Fruit fly (Drosophila melanogaster) whole organism, embryonic: ENCODE data around the gene CG9676.
A peak's percentile ranks its signal among the peaks of the same experiment; 100 is the strongest.

Experiments used
- CG10274 ChIP-seq: fragments of 200-800 bp; sonication (Bioruptor generic); optimal IDR thresholded peaks from 3 replicates; lab custom pipeline; 2017; ENCODE audit warnings: missing biosample characterization, mild to moderate bottlenecking, missing genetic modification characterization
- CG12744 ChIP-seq: fragments of 200-800 bp; sonication (Bioruptor generic); optimal IDR thresholded peaks from 2 replicates; lab custom pipeline; 2016; ENCODE audit warnings: missing biosample characterization, missing genetic modification characterization
- CG13123 ChIP-seq: fragments of 200-800 bp; sonication (Bioruptor generic); optimal IDR thresholded peaks from 2 replicates; lab custom pipeline; 2016; ENCODE audit warnings: missing biosample characterization, missing genetic modification characterization
- CG13894 ChIP-seq: fragments of 200-800 bp; sonication (Bioruptor generic); optimal IDR thresholded peaks from 3 replicates; lab custom pipeline; 2018; ENCODE audit warnings: missing biosample characterization, mild to moderate bottlenecking, missing genetic modification characterization, moderate library complexity
- CG15011 ChIP-seq: fragments of 200-800 bp; sonication (Bioruptor generic); optimal IDR thresholded peaks from 3 replicates; lab custom pipeline; 2018; ENCODE audit warnings: missing biosample characterization, mild to moderate bottlenecking, missing genetic modification characterization
- CG1647 ChIP-seq: fragments of 200-800 bp; sonication (Bioruptor generic); optimal IDR thresholded peaks from 3 replicates; lab custom pipeline; 2016; ENCODE audit warnings: missing biosample characterization, missing genetic modification characterization
- CG2199 ChIP-seq: fragments of 200-800 bp; sonication (Bioruptor generic); IDR thresholded peaks from 3 replicates; pipeline ENCODE4 v1.3.6; 2022; ENCODE audit warnings: missing biosample characterization, missing genetic modification characterization
- CG32532 ChIP-seq: fragments of 200-800 bp; sonication (Bioruptor generic); IDR thresholded peaks from 2 replicates; pipeline ENCODE4 v1.3.6; 2022; ENCODE audit warnings: missing biosample characterization, missing genetic modification characterization
- CG34376 ChIP-seq: fragments of 200-800 bp; sonication (Bioruptor generic); optimal IDR thresholded peaks from 2 replicates; lab custom pipeline; 2018; ENCODE audit warnings: missing biosample characterization, mild to moderate bottlenecking, missing genetic modification characterization
- CG4282 ChIP-seq: fragments of 200-800 bp; sonication (Bioruptor generic); optimal IDR thresholded peaks from 2 replicates; lab custom pipeline; 2016; ENCODE audit warnings: missing biosample characterization, missing genetic modification characterization
- CG4854 ChIP-seq: fragments of 200-800 bp; sonication (Bioruptor generic); optimal IDR thresholded peaks from 2 replicates; lab custom pipeline; 2016; ENCODE audit warnings: missing biosample characterization, missing genetic modification characterization, inconsistent platforms
- CG8290 ChIP-seq, 3 experiments: fragments of 200-800 bp; sonication (Bioruptor generic); optimal IDR thresholded peaks; 2 replicates each; lab custom pipeline; 2016 to 2019; ENCODE audit warnings: missing biosample characterization in 3 of 3, missing genetic modification characterization in 3 of 3, mild to moderate bottlenecking in 2 of 3, moderate library complexity in 1 of 3
- Fer1 ChIP-seq: fragments of 200-800 bp; sonication (Bioruptor generic); optimal IDR thresholded peaks from 2 replicates; lab custom pipeline; 2017; ENCODE audit warnings: missing biosample characterization, mild to moderate bottlenecking, missing genetic modification characterization
- HLH54F ChIP-seq: fragments of 200-800 bp; sonication (Bioruptor generic); optimal IDR thresholded peaks from 3 replicates; lab custom pipeline; 2016; ENCODE audit warnings: missing biosample characterization, missing genetic modification characterization
- HLHmδ ChIP-seq: fragments of 200-800 bp; sonication (Bioruptor generic); optimal IDR thresholded peaks from 2 replicates; lab custom pipeline; 2018; ENCODE audit warnings: missing biosample characterization, mild to moderate bottlenecking, missing genetic modification characterization, moderate library complexity
- Nf-YC ChIP-seq: fragments of 200-800 bp; optimal IDR thresholded peaks from 3 replicates; lab custom pipeline; 2019; ENCODE audit warnings: missing biosample characterization, mild to moderate bottlenecking, missing genetic modification characterization, moderate library complexity
- Spps ChIP-seq: fragments of 200-800 bp; sonication (Bioruptor generic); optimal IDR thresholded peaks from 2 replicates; lab custom pipeline; 2018; ENCODE audit warnings: missing biosample characterization, mild to moderate bottlenecking, missing genetic modification characterization
- TFAM ChIP-seq: fragments of 200-800 bp; sonication (Bioruptor generic); optimal IDR thresholded peaks from 2 replicates; lab custom pipeline; 2017; ENCODE audit warnings: missing biosample characterization, missing genetic modification characterization, inconsistent platforms
- Vsx1 ChIP-seq: fragments of 200-800 bp; sonication (Bioruptor generic); optimal IDR thresholded peaks from 2 replicates; lab custom pipeline; 2017; ENCODE audit warnings: missing biosample characterization, mild to moderate bottlenecking, missing genetic modification characterization, missing genetic modification reagents
- ap ChIP-seq: fragments of 200-800 bp; sonication (Bioruptor generic); IDR thresholded peaks from 2 replicates; pipeline ENCODE4 v1.3.6; 2022; ENCODE audit warnings: missing biosample characterization, missing genetic modification characterization
- cas ChIP-seq: fragments of 200-800 bp; sonication (Bioruptor generic); IDR thresholded peaks from 2 replicates; pipeline ENCODE4 v1.3.6; 2022; ENCODE audit warnings: missing biosample characterization, missing genetic modification characterization
- caup ChIP-seq: fragments of 200-800 bp; sonication (Bioruptor generic); optimal IDR thresholded peaks from 3 replicates; lab custom pipeline; 2017; ENCODE audit warnings: missing biosample characterization, mild to moderate bottlenecking, missing genetic modification characterization, moderate library complexity; ENCODE audit not compliant: severe bottlenecking
- crol ChIP-seq: fragments of 200-800 bp; sonication (Bioruptor generic); IDR thresholded peaks from 2 replicates; pipeline ENCODE4 v1.3.6; 2022; ENCODE audit warnings: missing biosample characterization, missing genetic modification characterization
- dm ChIP-seq: fragments of 200-800 bp; sonication (Bioruptor generic); optimal IDR thresholded peaks from 3 replicates; lab custom pipeline; 2016; ENCODE audit warnings: missing biosample characterization, missing genetic modification characterization
- ewg ChIP-seq: fragments of 200-800 bp; sonication (Bioruptor generic); optimal IDR thresholded peaks from 3 replicates; lab custom pipeline; 2017; ENCODE audit warnings: mild to moderate bottlenecking, missing biosample characterization, missing genetic modification reagents, missing genetic modification characterization
- exex ChIP-seq: fragments of 200-800 bp; sonication (Bioruptor generic); optimal IDR thresholded peaks from 4 replicates; lab custom pipeline; 2018; ENCODE audit warnings: missing biosample characterization, mild to moderate bottlenecking, missing genetic modification characterization, moderate library complexity
- gce ChIP-seq: fragments of 200-800 bp; sonication (Bioruptor generic); IDR thresholded peaks from 3 replicates; pipeline ENCODE4 v1.3.6; 2022; ENCODE audit warnings: missing biosample characterization, missing genetic modification characterization
- grau ChIP-seq: fragments of 200-800 bp; optimal IDR thresholded peaks from 3 replicates; lab custom pipeline; 2019; ENCODE audit warnings: missing biosample characterization, mild to moderate bottlenecking, missing genetic modification characterization, moderate library complexity
- jing ChIP-seq: fragments of 200-800 bp; sonication (Bioruptor generic); optimal IDR thresholded peaks from 2 replicates; lab custom pipeline; 2018; ENCODE audit warnings: missing biosample characterization, mild to moderate bottlenecking, missing genetic modification characterization
- lab ChIP-seq: fragments of 200-800 bp; sonication (Bioruptor generic); optimal IDR thresholded peaks from 3 replicates; lab custom pipeline; 2017; ENCODE audit warnings: missing biosample characterization, missing genetic modification characterization, mild to moderate bottlenecking, moderate library complexity, missing genetic modification reagents
- lov ChIP-seq, 2 experiments: fragments of 200-800 bp in 1 of 2; fragments of >200 bp in 1 of 2; sonication (Bioruptor generic) in 1 of 2; IDR thresholded peaks in 1 of 2; optimal IDR thresholded peaks in 1 of 2; 2 replicates in 1 of 2; 3 replicates in 1 of 2; pipeline versions ENCODE4 v1.3.6 to Lab custom; 2017 to 2022; ENCODE audit warnings: missing biosample characterization in 1 of 2, missing genetic modification characterization in 1 of 2
- mirr ChIP-seq: fragments of 200-800 bp; sonication (Bioruptor generic); optimal IDR thresholded peaks from 3 replicates; lab custom pipeline; 2018; ENCODE audit warnings: missing biosample characterization, mild to moderate bottlenecking, missing genetic modification characterization
- nau ChIP-seq: fragments of 200-800 bp; sonication (Bioruptor generic); optimal IDR thresholded peaks from 3 replicates; lab custom pipeline; 2017; ENCODE audit warnings: missing biosample characterization, mild to moderate bottlenecking, missing genetic modification characterization, missing genetic modification reagents
- pita ChIP-seq: fragments of 200-800 bp; sonication (Bioruptor generic); optimal IDR thresholded peaks from 2 replicates; lab custom pipeline; 2017; ENCODE audit warnings: missing biosample characterization, mild to moderate bottlenecking, missing genetic modification characterization
- sd ChIP-seq: fragments of 200-800 bp; sonication (Bioruptor generic); optimal IDR thresholded peaks from 3 replicates; lab custom pipeline; 2018; ENCODE audit warnings: missing biosample characterization, mild to moderate bottlenecking, missing genetic modification characterization, moderate library complexity
- slbo ChIP-seq: fragments of 200-800 bp; sonication (Bioruptor generic); IDR thresholded peaks from 2 replicates; pipeline ENCODE4 v1.3.6; 2022; ENCODE audit warnings: missing biosample characterization, missing genetic modification characterization
- slp2 ChIP-seq: fragments of 200-800 bp; sonication (Bioruptor generic); optimal IDR thresholded peaks from 2 replicates; lab custom pipeline; 2016; ENCODE audit warnings: missing biosample characterization, missing genetic modification characterization
- sob ChIP-seq: fragments of 200-800 bp; sonication (Bioruptor generic); IDR thresholded peaks from 2 replicates; pipeline ENCODE4 v1.3.6; 2022; ENCODE audit warnings: missing biosample characterization, missing genetic modification characterization
- sug ChIP-seq: fragments of 200-800 bp; optimal IDR thresholded peaks from 2 replicates; lab custom pipeline; 2019; ENCODE audit warnings: missing biosample characterization, mild to moderate bottlenecking, missing genetic modification characterization, moderate library complexity
- tio ChIP-seq: fragments of 200-800 bp; sonication (Bioruptor generic); optimal IDR thresholded peaks from 2 replicates; lab custom pipeline; 2017; ENCODE audit warnings: missing biosample characterization, missing genetic modification characterization, inconsistent platforms

Gene CG9676

dm6 chrX:16700070-16700469 is at the start of gene CG9676:
Gene CG9676, minus strand, starts transcription at chrX:16700170.
- TF ChIP-seq slp2 (GFP tag; lab: Kevin White, UChicago), result no peak
- no peak for TF ChIP-seq CG8290 (GFP tag; optimal IDR thresholded peaks at IDR 0.05; lab: Kevin White, UChicago)
- TF ChIP-seq CG8290 (tag; optimal IDR thresholded peaks at IDR 0.05; lab: Kevin White, UChicago), result no peak
- TF ChIP-seq grau (tag; lab: Kevin White, UChicago), result no peak
- TF ChIP-seq pita (GFP tag; lab: Kevin White, UChicago), result no peak
- no peak for TF ChIP-seq ap (GFP tag; lab: Robert Waterston, UW)
- TF ChIP-seq CG4854 (GFP tag; lab: Kevin White, UChicago), result no peak
- TF ChIP-seq sd (tag; lab: Kevin White, UChicago), result no peak
- no peak for TF ChIP-seq CG15011 (GFP tag; lab: Kevin White, UChicago)
- no peak for TF ChIP-seq CG13894 (tag; lab: Kevin White, UChicago)
- no peak for TF ChIP-seq TFAM (GFP tag; lab: Kevin White, UChicago)
- TF ChIP-seq Spps (tag; lab: Kevin White, UChicago), result no peak
- TF ChIP-seq CG32532 (GFP tag; lab: Robert Waterston, UW), result no peak

dm6 chrX:16749324-16749723 is 49.4 kb upstream of the CG9676 start:
- TF ChIP-seq CG4854 (GFP tag; lab: Kevin White, UChicago) (no peak), Vsx1 (GFP tag; lab: Kevin White, UChicago) (peak; percentile 25), CG13123 (GFP tag; lab: Kevin White, UChicago) (no peak), Fer1 (GFP tag; lab: Kevin White, UChicago) (no peak), dm (GFP tag; lab: Kevin White, UChicago) (no peak), caup (GFP tag; lab: Kevin White, UChicago) (no peak), tio (GFP tag; lab: Kevin White, UChicago) (no peak), CG12744 (GFP tag; lab: Kevin White, UChicago) (no peak), CG4282 (GFP tag; lab: Kevin White, UChicago) (no peak), sug (tag; lab: Kevin White, UChicago) (peak; percentile 68), slbo (GFP tag; lab: Robert Waterston, UW) (no peak), CG2199 (0 out of 3 replicates have a peak, but pooled peaks have one; percentile 17), CG34376 (GFP tag; lab: Kevin White, UChicago) (peak; percentile 64), CG1647 (GFP tag; lab: Kevin White, UChicago) (no peak), gce (no peak), CG10274 (GFP tag; lab: Kevin White, UChicago) (no peak), jing (GFP tag; lab: Kevin White, UChicago) (no peak), sob (GFP tag; lab: Robert Waterston, UW) (no peak), cas (GFP tag; lab: Robert Waterston, UW) (no peak), HLHmδ (GFP tag; lab: Kevin White, UChicago) (no peak), lov (optimal IDR thresholded peaks at IDR 0.05; lab: Kevin White, UChicago) (no peak), lov (GFP tag; IDR thresholded peaks at IDR 0.05; lab: Robert Waterston, UW) (no peak), HLH54F (GFP tag; lab: Kevin White, UChicago) (no peak), mirr (peak; percentile 20), CG8290 (GFP tag; optimal IDR thresholded peaks at IDR 0.05; lab: Kevin White, UChicago) (no peak), CG8290 (tag; optimal IDR thresholded peaks at IDR 0.05; lab: Kevin White, UChicago) (peak in 1 of 2 experiments; percentile 4), Nf-YC (peak; percentile 46), crol (GFP tag; lab: Robert Waterston, UW) (peak; percentile 51), lab (GFP tag; lab: Kevin White, UChicago) (peak; percentile 3), exex (tag; lab: Kevin White, UChicago) (peak; percentile 80), ewg (GFP tag; lab: Kevin White, UChicago) (no peak), nau (GFP tag; lab: Kevin White, UChicago) (no peak)
